Fruit fly (Drosophila melanogaster): Measurements from ENCODE around the gene CG15014.

The CG15014 gene

DNA sequence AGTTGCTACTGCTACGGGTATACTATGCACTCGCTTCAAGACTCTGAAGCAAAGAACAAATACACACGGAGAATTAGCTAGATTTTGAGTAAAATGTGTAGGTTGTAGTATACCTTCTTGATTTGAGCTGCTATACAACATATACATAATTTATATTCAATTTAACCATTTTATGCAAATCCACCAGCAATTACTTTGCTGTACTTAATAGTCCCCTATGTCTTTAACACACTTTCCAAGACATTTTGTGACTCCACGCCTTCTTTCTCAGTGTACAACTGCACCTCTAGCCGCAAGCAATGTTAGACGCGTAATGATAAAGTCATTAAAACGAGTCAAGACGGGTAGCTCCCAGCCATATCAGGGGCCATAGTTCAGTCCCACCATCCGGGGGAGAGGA, 14.5 kb upstream of the CG15014 start (continued):
- TF ChIP-seq Sox14 (GFP tag; optimal IDR thresholded peaks at IDR 0.05) (no peak), CG1621 (tag; optimal IDR thresholded peaks at IDR 0.05) (no peak), Ets96B (tag; optimal IDR thresholded peaks at IDR 0.05) (peak; percentile 46), Hr38 (GFP tag; optimal IDR thresholded peaks at IDR 0.05) (no peak), lz (GFP tag; optimal IDR thresholded peaks at IDR 0.05) (no peak), CG6808 (GFP tag; optimal IDR thresholded peaks at IDR 0.05) (peak; percentile 74), CG3919 (GFP tag; optimal IDR thresholded peaks at IDR 0.05) (peak; percentile 31), Ets21C (GFP tag; optimal IDR thresholded peaks at IDR 0.05) (no peak), topi (GFP tag; optimal IDR thresholded peaks at IDR 0.05) (no peak), CG6854 (GFP tag; optimal IDR thresholded peaks at IDR 0.05) (no peak), CG7368 (GFP tag; optimal IDR thresholded peaks at IDR 0.05) (peak; percentile 24), acj6 (GFP tag; optimal IDR thresholded peaks at IDR 0.05) (no peak), Sox102F (GFP tag; optimal IDR thresholded peaks at IDR 0.05) (no peak), CG31627 (GFP tag; optimal IDR thresholded peaks at IDR 0.05) (no peak), fd85E (GFP tag; optimal IDR thresholded peaks at IDR 0.05) (no peak), Eip93F (GFP tag; optimal IDR thresholded peaks at IDR 0.05) (no peak), OdsH (GFP tag; optimal IDR thresholded peaks at IDR 0.05) (no peak), dsx (GFP tag; optimal IDR thresholded peaks at IDR 0.05; ENCODE audit: poor library complexity, severe bottlenecking) (no peak), Lpt (GFP tag; optimal IDR thresholded peaks at IDR 0.05) (peak; percentile 11)

DNA sequence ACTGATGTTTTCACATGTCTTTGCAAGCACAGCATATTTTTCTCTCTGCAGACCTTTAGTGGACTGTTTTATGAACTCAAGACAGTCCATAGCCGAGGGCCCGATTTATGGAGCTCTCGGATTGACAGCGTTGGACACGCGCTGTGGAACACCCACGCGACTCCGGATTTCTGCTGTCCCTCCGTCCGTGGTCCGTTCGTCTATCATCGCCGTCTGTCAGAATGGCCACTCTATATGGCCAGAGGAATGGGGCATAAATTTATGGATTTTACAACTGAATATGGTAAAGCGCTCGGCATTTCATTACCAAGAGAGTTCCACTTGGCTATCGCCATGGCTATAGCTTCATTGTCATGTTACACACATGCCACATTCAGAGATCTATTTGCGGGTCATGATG, 6.0 kb upstream of the CG15014 start:
- TF ChIP-seq cyc (GFP tag; optimal IDR thresholded peaks at IDR 0.05) (no peak), lz (GFP tag; optimal IDR thresholded peaks at IDR 0.05) (no peak), CG6163 (GFP tag; IDR thresholded peaks at IDR 0.05) (no peak), fd59A (GFP tag; optimal IDR thresholded peaks at IDR 0.05) (no peak), CG11294 (GFP tag; IDR thresholded peaks at IDR 0.05) (no peak), Hr4 (GFP tag; optimal IDR thresholded peaks at IDR 0.05) (no peak), CG11902 (GFP tag; optimal IDR thresholded peaks at IDR 0.05) (no peak), eg (GFP tag; IDR thresholded peaks at IDR 0.05) (no peak), CG32006 (GFP tag; optimal IDR thresholded peaks at IDR 0.05) (no peak), vri (GFP tag; optimal IDR thresholded peaks at IDR 0.05) (no peak), dac (GFP tag; optimal IDR thresholded peaks at IDR 0.05) (no peak), Met (GFP tag; optimal IDR thresholded peaks at IDR 0.05) (no peak), CG8119 (GFP tag; IDR thresholded peaks at IDR 0.05) (no peak), Lpt (GFP tag; optimal IDR thresholded peaks at IDR 0.05) (no peak), CG6792 (GFP tag; optimal IDR thresholded peaks at IDR 0.05) (no peak)

DNA sequence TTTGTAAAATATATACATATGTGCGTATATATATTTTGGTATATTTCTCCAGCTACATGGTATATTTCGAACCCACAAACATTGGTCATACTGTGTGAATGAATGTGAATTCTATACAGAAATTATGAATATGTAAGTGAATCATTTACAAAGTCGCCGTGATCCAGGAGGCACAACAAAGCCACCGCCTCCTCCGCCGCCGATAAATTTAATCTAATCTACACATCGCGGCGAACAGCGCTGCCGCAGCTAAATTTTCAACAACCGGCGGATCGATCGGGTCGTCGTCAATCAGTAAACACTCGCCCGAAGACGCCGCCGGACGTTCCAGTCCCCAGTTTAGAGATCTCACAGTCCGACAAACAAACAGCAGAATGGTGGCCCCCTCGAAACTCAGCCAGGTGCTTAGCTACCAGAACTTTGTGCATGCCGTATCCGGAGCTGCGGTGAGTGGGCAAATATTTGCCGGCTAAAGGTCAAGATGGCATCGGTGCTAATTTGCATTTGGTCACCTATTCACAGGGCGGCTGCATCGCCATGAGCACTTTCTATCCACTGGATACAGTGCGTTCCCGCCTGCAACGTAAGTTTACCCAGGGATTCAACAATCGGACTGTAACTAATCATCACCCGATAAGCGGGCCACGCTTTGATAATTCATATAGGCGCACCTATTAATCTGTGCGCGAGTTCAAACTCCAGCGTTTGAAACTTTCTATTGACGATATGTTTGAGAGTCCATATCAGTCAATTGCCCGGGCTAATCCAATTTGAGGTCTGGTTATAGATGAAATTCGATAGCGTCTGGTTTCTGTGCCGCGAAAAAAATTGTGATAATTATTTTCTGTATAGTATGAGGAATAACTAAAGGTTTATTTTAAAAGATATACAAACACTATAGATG, 3.1 kb downstream of the CG15014 start, which contains the start of gene PMP34:
PMP34 (plus strand) TSS at position 79 of the 904 bp plus-strand sequence.
- TF ChIP-seq CG11902 (GFP tag; optimal IDR thresholded peaks at IDR 0.05) = no peak
- TF ChIP-seq dsx (GFP tag; optimal IDR thresholded peaks at IDR 0.05; ENCODE audit: poor library complexity, severe bottlenecking) = peak; percentile 71
- 0 out of 2 replicates have a peak, but pooled peaks have one; percentile 10 for TF ChIP-seq CG15336 (GFP tag; IDR thresholded peaks at IDR 0.05)
- no peak for TF ChIP-seq lz (GFP tag; optimal IDR thresholded peaks at IDR 0.05)
- peak; percentile 60 for TF ChIP-seq fkh (GFP tag; optimal IDR thresholded peaks at IDR 0.05)

DNA sequence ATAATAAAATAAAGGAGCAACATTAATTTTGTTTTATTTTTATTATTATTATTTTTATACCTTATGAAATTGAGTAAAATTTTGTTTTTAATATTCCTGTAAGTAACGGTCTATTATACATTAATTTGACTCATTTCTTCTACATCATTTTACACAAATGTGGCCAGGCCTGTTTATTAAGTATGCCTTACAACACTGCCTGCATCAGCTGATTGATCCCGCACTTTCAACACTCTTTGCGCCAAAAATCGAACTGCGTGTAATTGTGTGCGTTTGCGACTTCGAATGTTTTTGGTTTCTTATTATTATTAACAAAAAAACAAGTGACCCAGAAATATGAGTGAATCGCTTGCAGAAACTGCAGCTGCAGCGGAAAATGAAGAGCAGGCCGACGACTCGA, 8.8 kb downstream of the CG15014 start, which contains the start of gene Claspin:
Claspin (plus strand) TSS at position 185 of the 400 bp plus-strand sequence.
- no peak for TF ChIP-seq topi (GFP tag; optimal IDR thresholded peaks at IDR 0.05)
- no peak for TF ChIP-seq dsx (GFP tag; optimal IDR thresholded peaks at IDR 0.05; ENCODE audit: poor library complexity, severe bottlenecking)
- TF ChIP-seq dac (GFP tag; optimal IDR thresholded peaks at IDR 0.05) = no peak
- peak; percentile 53 for TF ChIP-seq CG31627 (GFP tag; optimal IDR thresholded peaks at IDR 0.05)
- no peak for TF ChIP-seq Lpt (GFP tag; optimal IDR thresholded peaks at IDR 0.05)
- peak; percentile 33 for TF ChIP-seq lz (GFP tag; optimal IDR thresholded peaks at IDR 0.05)
- no peak for TF ChIP-seq CG16779 (tag; optimal IDR thresholded peaks at IDR 0.05)
- no peak for TF ChIP-seq Hr4 (GFP tag; optimal IDR thresholded peaks at IDR 0.05)
- TF ChIP-seq esn (GFP tag; optimal IDR thresholded peaks at IDR 0.05) = peak; percentile 53
- TF ChIP-seq cyc (GFP tag; optimal IDR thresholded peaks at IDR 0.05) = peak; percentile 38
- no peak for TF ChIP-seq ss (GFP tag; optimal IDR thresholded peaks at IDR 0.05)
- no peak for TF ChIP-seq net (GFP tag; optimal IDR thresholded peaks at IDR 0.05)
- TF ChIP-seq pdm3 (GFP tag; optimal IDR thresholded peaks at IDR 0.05) = no peak
- no peak for TF ChIP-seq salr (GFP tag; optimal IDR thresholded peaks at IDR 0.05)
- no peak for TF ChIP-seq CG11762 (GFP tag; optimal IDR thresholded peaks at IDR 0.05; ENCODE audit: insufficient read depth)
- TF ChIP-seq OdsH (GFP tag; optimal IDR thresholded peaks at IDR 0.05) = no peak
- no peak for TF ChIP-seq fd85E (GFP tag; optimal IDR thresholded peaks at IDR 0.05)
- TF ChIP-seq eg (GFP tag; IDR thresholded peaks at IDR 0.05) = no peak
- TF ChIP-seq Met (GFP tag; optimal IDR thresholded peaks at IDR 0.05) = no peak
- no peak for TF ChIP-seq svp (GFP tag)
- peak; percentile 8 for TF ChIP-seq Sox15 (GFP tag; optimal IDR thresholded peaks at IDR 0.05)

Measured in whole organism, prepupa.